Fruit fly (Drosophila melanogaster): Measurements from ENCODE around the gene CG7789.

The CG7789 gene

DNA sequence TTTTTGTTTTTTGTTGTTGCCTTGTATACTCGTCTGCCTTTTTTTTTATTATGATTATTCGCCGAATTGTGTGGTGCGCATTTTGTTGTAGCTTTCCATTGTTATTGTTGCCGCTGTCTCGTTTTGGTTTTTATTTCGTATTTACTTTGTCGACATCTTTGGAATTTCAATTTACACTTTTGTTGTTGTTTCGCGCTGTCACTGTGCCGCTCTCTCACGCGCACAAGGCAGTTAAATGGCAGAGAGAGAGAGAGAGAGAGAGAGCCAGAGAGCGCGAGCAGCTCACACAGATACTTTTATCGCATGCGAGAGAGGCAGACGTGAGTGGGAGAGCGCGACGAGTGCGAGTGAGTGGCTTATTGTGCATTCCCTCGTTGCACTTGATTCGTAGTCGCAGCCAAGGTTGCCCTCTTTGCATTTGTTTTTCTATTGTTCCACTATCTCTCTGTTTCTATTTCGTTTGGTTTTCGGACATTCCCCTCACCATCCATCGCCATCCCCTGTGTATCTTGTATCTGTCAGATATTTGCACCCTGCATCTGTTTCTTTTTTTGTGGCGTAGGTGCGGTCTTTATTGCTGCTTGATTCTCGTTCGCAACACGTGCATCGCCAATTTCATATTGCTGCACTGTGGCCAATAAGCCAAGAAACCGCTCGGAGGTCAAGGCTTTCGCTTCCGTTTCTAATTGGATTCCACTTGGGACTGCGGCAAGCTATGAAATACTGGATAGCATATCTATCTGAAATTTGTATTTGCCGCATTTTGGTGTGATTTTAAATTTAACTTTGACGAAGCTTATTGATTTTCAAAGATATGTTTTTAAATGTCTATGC, 28.4 kb upstream of the CG7789 start:
- TF ChIP-seq Pif1A (GFP tag; optimal IDR thresholded peaks at IDR 0.05) (no peak), gl (tag; optimal IDR thresholded peaks at IDR 0.05) (peak; percentile 9), CG15710 (tag; optimal IDR thresholded peaks at IDR 0.05) (no peak), CG13204 (GFP tag; optimal IDR thresholded peaks at IDR 0.05) (peak; percentile 50), Ets98B (GFP tag; IDR thresholded peaks at IDR 0.05) (peak; percentile 56; the same call in 1 of the 2 replicates), fd96Ca (GFP tag; IDR thresholded peaks at IDR 0.05) (peak; percentile 47; the same call in 2 of the 3 replicates), CG32121 (GFP tag; IDR thresholded peaks at IDR 0.05) (peak; percentile 26; the same call in 1 of the 2 replicates), Snoo (tag; optimal IDR thresholded peaks at IDR 0.05) (no peak), CG8301 (tag; optimal IDR thresholded peaks at IDR 0.05) (no peak), rn (GFP tag; IDR thresholded peaks at IDR 0.05) (no peak), Pif1B (GFP tag; optimal IDR thresholded peaks at IDR 0.05) (no peak), D1 (tag; optimal IDR thresholded peaks at IDR 0.05) (no peak), EcR (GFP tag; optimal IDR thresholded peaks at IDR 0.05) (peak; percentile 41)

DNA sequence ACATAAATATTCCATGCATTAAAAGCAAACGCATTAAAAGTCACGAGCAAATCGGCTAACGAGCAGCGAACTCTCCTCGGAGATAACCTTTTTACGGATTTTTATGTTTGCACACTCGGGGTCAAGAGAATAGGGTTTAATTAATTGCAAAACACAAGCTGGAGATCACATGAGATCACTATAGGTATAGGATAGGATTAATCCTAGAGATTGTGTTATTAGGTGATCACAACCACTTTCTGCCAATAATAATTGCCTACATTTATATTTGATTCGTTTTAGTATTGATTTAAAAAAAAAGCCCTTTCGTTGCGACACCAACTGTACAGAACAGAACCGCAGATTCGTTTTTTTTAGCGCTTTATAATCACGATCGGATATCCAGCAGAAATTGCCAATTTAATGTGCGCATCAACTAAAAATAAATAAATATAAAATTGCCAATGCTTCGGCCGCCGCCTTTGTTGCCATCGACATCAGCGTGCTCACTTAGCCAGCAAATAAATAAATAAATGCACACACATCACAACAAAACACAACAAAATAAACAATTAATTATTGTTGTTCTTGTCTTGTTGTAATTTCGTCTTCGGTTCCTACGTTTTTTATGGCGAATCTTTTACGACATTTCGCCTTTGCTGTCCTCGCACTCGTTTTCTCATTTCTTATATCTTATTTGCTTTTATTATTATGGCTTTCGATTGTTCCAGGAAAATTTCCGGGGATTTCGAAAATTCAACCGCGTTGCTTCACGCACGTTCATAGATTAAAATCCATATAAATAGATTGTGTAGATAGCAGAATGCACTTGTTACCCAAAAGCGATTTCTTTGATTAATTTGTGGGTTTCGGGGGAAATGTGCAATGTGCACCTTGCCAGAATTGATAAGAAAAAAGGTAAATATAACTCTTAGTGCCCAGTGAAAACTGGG, 27.0 kb upstream of the CG7789 start:
- no peak for TF ChIP-seq D1 (tag; optimal IDR thresholded peaks at IDR 0.05)
- TF ChIP-seq CG9948 (tag; optimal IDR thresholded peaks at IDR 0.05): peak; percentile 7
- no peak for TF ChIP-seq gl (tag; optimal IDR thresholded peaks at IDR 0.05)
- TF ChIP-seq CG17806 (tag; optimal IDR thresholded peaks at IDR 0.05): peak; percentile 5
- no peak for TF ChIP-seq Snoo (tag; optimal IDR thresholded peaks at IDR 0.05)
- TF ChIP-seq Pif1B (GFP tag; optimal IDR thresholded peaks at IDR 0.05): no peak
- TF ChIP-seq CG12605 (GFP tag; IDR thresholded peaks at IDR 0.05): no peak
- TF ChIP-seq CG14655 (GFP tag; optimal IDR thresholded peaks at IDR 0.05): peak; percentile 7
- no peak for TF ChIP-seq CG8301 (tag; optimal IDR thresholded peaks at IDR 0.05)
- TF ChIP-seq CG10348 (GFP tag; IDR thresholded peaks at IDR 0.05): no peak
- no peak for TF ChIP-seq CG4496 (GFP tag; IDR thresholded peaks at IDR 0.05)
- TF ChIP-seq fd96Ca (GFP tag; IDR thresholded peaks at IDR 0.05): no peak
- TF ChIP-seq Pif1A (GFP tag; optimal IDR thresholded peaks at IDR 0.05): no peak
- TF ChIP-seq CG34367 (tag; optimal IDR thresholded peaks at IDR 0.05): no peak
- no peak for TF ChIP-seq CG15710 (tag; optimal IDR thresholded peaks at IDR 0.05)
- peak; percentile 59 for TF ChIP-seq CG8159 (tag; optimal IDR thresholded peaks at IDR 0.05)
- TF ChIP-seq CG32121 (GFP tag; IDR thresholded peaks at IDR 0.05): no peak

DNA sequence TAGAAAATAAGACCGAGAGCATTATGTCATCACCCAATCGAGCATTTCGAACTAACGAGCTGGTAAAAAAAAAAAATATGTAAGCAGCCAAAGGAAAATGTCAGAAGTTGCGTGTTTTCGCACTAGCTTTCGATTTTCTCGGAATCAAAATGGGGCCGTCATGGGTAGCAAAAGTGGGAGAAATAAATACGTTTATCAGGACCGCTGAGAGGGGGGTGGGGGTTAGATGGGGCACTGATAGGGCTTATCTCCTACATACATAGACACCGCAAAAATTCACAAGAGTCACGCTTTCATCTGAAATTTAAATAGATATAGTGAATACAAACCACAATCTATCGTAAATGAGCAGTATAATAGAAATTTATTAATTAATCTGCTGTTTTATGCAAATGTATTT, 25.8 kb upstream of the CG7789 start:
- TF ChIP-seq CG10348 (GFP tag; IDR thresholded peaks at IDR 0.05) (no peak), rn (GFP tag; IDR thresholded peaks at IDR 0.05) (no peak), CG17806 (tag; optimal IDR thresholded peaks at IDR 0.05) (no peak), CG12605 (GFP tag; IDR thresholded peaks at IDR 0.05) (no peak), CG32121 (GFP tag; IDR thresholded peaks at IDR 0.05) (no peak), CG15710 (tag; optimal IDR thresholded peaks at IDR 0.05) (no peak), D1 (tag; optimal IDR thresholded peaks at IDR 0.05) (no peak), CG9948 (tag; optimal IDR thresholded peaks at IDR 0.05) (no peak), CG4496 (GFP tag; IDR thresholded peaks at IDR 0.05) (no peak), gl (tag; optimal IDR thresholded peaks at IDR 0.05) (no peak), Pif1A (GFP tag; optimal IDR thresholded peaks at IDR 0.05) (no peak), Pif1B (GFP tag; optimal IDR thresholded peaks at IDR 0.05) (no peak), CG8301 (tag; optimal IDR thresholded peaks at IDR 0.05) (no peak), CG8159 (tag; optimal IDR thresholded peaks at IDR 0.05) (no peak), Ets98B (GFP tag; IDR thresholded peaks at IDR 0.05) (no peak), CG14655 (GFP tag; optimal IDR thresholded peaks at IDR 0.05) (no peak), EcR (GFP tag; optimal IDR thresholded peaks at IDR 0.05) (no peak), fd96Ca (GFP tag; IDR thresholded peaks at IDR 0.05) (no peak)

DNA sequence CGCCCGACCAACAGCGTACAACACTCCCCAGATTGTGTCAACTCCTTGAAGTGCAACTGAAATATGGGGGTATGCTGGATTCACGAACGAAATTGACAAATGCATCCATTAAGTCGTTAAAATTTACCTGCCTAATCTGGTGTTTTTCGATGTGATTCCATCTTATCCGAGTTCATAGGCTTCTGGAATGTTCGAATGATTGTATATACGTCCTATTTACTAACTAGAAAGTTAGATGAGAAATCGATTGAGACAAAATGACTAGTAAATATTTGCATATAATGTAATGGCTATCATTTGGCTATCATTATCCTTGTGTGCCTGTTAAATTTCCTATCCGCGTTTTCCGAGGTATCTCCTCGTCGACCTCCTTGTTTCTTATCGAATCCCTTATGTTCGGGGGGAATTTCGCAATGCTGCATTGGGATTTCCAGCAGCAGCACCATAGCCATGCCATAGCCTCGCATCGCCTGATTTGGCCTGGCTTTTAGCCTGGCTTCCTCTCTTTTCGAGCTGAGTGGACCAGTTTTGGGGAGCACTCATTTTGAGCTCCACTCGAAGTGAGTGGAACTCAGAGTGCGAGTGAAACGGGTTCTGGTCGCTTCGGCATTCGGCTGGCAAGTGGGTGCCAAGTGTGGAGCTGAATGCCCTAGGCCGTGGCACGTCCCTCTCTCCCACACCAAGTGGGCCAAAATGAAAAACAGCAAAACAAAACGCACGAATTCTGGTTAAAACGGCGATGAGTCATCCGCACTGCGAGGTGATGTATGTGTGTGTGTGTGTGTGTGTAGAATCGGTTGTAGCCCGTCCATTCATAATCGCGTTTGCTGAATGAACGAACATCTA, 24.6 kb upstream of the CG7789 start:
- TF ChIP-seq CG13204 (GFP tag; optimal IDR thresholded peaks at IDR 0.05) (peak; percentile 26), CG17806 (tag; optimal IDR thresholded peaks at IDR 0.05) (peak; percentile 36), fd96Ca (GFP tag; IDR thresholded peaks at IDR 0.05) (0 out of 3 replicates have a peak, but pooled peaks have one; percentile 32), CG8159 (tag; optimal IDR thresholded peaks at IDR 0.05) (peak; percentile 66), Ets98B (GFP tag; IDR thresholded peaks at IDR 0.05) (no peak; the same call in 1 of the 2 replicates), CG9948 (tag; optimal IDR thresholded peaks at IDR 0.05) (peak; percentile 56), CG32121 (GFP tag; IDR thresholded peaks at IDR 0.05) (no peak), CG8301 (tag; optimal IDR thresholded peaks at IDR 0.05) (peak; percentile 19), Pif1B (GFP tag; optimal IDR thresholded peaks at IDR 0.05) (peak; percentile 22), CG34367 (tag; optimal IDR thresholded peaks at IDR 0.05) (peak; percentile 39), Snoo (tag; optimal IDR thresholded peaks at IDR 0.05) (peak; percentile 60), CG12605 (GFP tag; IDR thresholded peaks at IDR 0.05) (peak; percentile 33; the same call in 1 of the 2 replicates), CG4496 (GFP tag; IDR thresholded peaks at IDR 0.05) (0 out of 3 replicates have a peak, but pooled peaks have one; percentile 8), Pif1A (GFP tag; optimal IDR thresholded peaks at IDR 0.05) (peak; percentile 62), rn (GFP tag; IDR thresholded peaks at IDR 0.05) (no peak), CG14655 (GFP tag; optimal IDR thresholded peaks at IDR 0.05) (peak; percentile 39), D1 (tag; optimal IDR thresholded peaks at IDR 0.05) (no peak), EcR (GFP tag; optimal IDR thresholded peaks at IDR 0.05) (peak; percentile 68), CG10348 (GFP tag; IDR thresholded peaks at IDR 0.05) (no peak), gl (tag; optimal IDR thresholded peaks at IDR 0.05) (no peak), CG15710 (tag; optimal IDR thresholded peaks at IDR 0.05) (peak; percentile 50)

Data from whole organism, pupa.